Fruit fly (Drosophila melanogaster): ENCODE measurements around the gene Pgant2.

DNA sequence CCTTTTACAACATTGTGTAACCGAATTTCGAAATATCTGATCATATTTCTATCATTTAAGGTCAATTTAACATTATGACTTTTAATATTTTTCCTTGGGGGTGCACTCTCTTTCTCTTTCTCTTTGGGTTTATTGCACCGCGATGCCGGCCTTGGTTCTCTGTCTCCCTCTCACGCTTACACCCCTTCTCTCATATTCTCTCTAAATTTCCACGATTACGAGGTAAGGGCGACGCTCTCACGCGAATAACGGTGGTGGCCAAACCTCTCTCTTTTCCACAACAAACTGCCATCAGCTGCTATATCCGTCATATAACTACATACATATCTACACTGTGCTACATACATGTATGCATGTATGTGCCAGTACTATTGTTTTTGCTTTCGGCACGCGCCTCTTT is 572 bp downstream of the Pgant2 start:
- no peak for TF ChIP-seq psq (optimal IDR thresholded peaks at IDR 0.05)
- TF ChIP-seq usp (GFP tag; optimal IDR thresholded peaks at IDR 0.05): no peak
- no peak for TF ChIP-seq Dll (optimal IDR thresholded peaks at IDR 0.05)
- TF ChIP-seq CG8478 (optimal IDR thresholded peaks at IDR 0.05): no peak
